Fruit fly (Drosophila melanogaster): ENCODE results near the gene rdgC.

rdgC gene

DNA sequence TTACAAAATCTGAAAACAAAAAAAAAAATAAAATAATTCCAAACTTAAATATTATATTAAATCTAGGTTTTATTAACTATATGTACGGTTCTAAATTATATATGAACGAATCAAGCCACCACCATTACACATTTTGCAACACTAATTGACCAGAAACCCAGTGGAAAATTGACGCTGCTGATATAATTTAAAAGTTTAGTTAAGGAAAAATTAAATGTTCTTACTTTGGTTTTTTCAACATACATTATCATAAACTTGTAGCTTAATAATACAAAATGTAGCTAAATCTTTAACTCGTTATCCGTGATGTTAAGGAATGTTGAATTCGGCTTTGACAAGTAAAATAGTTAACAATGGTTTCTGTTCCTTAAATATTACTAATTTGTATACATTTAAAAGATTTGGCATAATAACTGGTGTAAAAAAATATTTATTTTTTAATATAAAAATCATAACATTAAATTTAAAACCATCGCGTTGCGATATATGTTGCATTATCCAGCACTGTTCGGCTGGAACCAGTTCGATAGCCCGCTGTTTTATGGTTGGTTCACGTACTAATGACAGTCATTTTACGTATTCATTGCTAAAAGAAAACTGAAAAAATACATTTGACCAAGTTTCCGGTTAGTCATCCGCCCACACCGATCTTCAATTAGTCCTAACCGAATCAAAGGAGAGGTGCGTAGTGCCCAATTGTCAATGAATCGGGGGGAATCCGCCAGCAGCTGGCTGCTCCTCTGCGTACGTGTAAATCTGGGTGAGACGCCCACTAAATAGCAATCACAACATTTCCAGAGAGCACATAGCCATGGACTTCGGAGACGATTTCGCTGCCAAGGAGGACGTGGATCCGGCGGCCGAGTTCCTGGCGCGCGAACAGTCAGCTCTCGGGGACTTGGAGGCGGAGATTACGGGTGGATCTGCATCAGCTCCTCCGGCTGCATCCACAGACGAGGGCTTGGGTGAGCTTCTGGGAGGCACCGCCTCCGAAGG, 5.6 kb upstream of the rdgC start (continued):
- TF ChIP-seq lmd (GFP tag; IDR thresholded peaks at IDR 0.05) (peak; percentile 64), h (optimal IDR thresholded peaks at IDR 0.05) (no peak), Awh (GFP tag; IDR thresholded peaks at IDR 0.05) (no peak), Chrac-16 (GFP tag; optimal IDR thresholded peaks at IDR 0.05) (peak; percentile 53), CG18011 (GFP tag; optimal IDR thresholded peaks at IDR 0.05) (no peak), bowl (GFP tag; IDR thresholded peaks at IDR 0.05) (no peak), CG13424 (tag; optimal IDR thresholded peaks at IDR 0.05) (peak; percentile 75), CG34422 (GFP tag; IDR thresholded peaks at IDR 0.05) (peak; percentile 80), bsh (GFP tag; optimal IDR thresholded peaks at IDR 0.05) (peak in 1 of 2 experiments; percentile 49), crp (GFP tag; optimal IDR thresholded peaks at IDR 0.05) (peak in 1 of 2 experiments; percentile 28), Dref (GFP tag; IDR thresholded peaks at IDR 0.05) (peak; percentile 65), sens-2 (GFP tag; IDR thresholded peaks at IDR 0.05) (no peak), H15 (GFP tag; IDR thresholded peaks at IDR 0.05) (peak; percentile 10; the same call in 1 of the 3 replicates), CG10366 (GFP tag; IDR thresholded peaks at IDR 0.05) (peak; percentile 27), CG12236 (GFP tag; optimal IDR thresholded peaks at IDR 0.05) (no peak), Doc3 (GFP tag; IDR thresholded peaks at IDR 0.05; ENCODE audit: partially characterized antibody) (peak; percentile 52), chm (GFP tag; IDR thresholded peaks at IDR 0.05) (no peak), CG14050 (GFP tag; IDR thresholded peaks at IDR 0.05) (peak; percentile 32), CG34376 (GFP tag; optimal IDR thresholded peaks at IDR 0.05) (no peak), CG31388 (GFP tag; optimal IDR thresholded peaks at IDR 0.05) (peak; percentile 15), ham (GFP tag; IDR thresholded peaks at IDR 0.05) (no peak), CG5180 (GFP tag; optimal IDR thresholded peaks at IDR 0.05) (peak; percentile 10), twi (tag; optimal IDR thresholded peaks at IDR 0.05) (peak; percentile 27), sob (GFP tag; IDR thresholded peaks at IDR 0.05) (peak; percentile 66), pzg (GFP tag; optimal IDR thresholded peaks at IDR 0.05) (peak; percentile 52), CG18599 (GFP tag; optimal IDR thresholded peaks at IDR 0.05) (peak; percentile 71), CG32532 (GFP tag; IDR thresholded peaks at IDR 0.05) (peak; percentile 46), CG4730 (GFP tag; IDR thresholded peaks at IDR 0.05) (peak; percentile 48; the same call in 1 of the 2 replicates), gem (tag; optimal IDR thresholded peaks at IDR 0.05) (peak; percentile 77), CG10209 (GFP tag; optimal IDR thresholded peaks at IDR 0.05) (peak; percentile 57), CG3995 (GFP tag; optimal IDR thresholded peaks at IDR 0.05) (peak; percentile 11), phol (tag; optimal IDR thresholded peaks at IDR 0.05) (peak; percentile 68), CG12219 (GFP tag; optimal IDR thresholded peaks at IDR 0.05) (peak; percentile 2), Gug (GFP tag; IDR thresholded peaks at IDR 0.05) (peak; percentile 42; the same call in 3 of the 4 replicates), ems (GFP tag; optimal IDR thresholded peaks at IDR 0.05) (peak; percentile 4), CoRest (tag; optimal IDR thresholded peaks at IDR 0.05) (peak; percentile 79), ap (GFP tag; IDR thresholded peaks at IDR 0.05) (peak; percentile 11; the same call in 1 of the 2 replicates), CG18476 (GFP tag; optimal IDR thresholded peaks at IDR 0.05) (peak; percentile 18), dan (GFP tag; IDR thresholded peaks at IDR 0.05) (no peak), CG13775 (GFP tag; optimal IDR thresholded peaks at IDR 0.05) (peak; percentile 78), Atf-2 (GFP tag; optimal IDR thresholded peaks at IDR 0.05) (no peak), CG3726 (GFP tag; IDR thresholded peaks at IDR 0.05) (no peak), CG14860 (GFP tag; IDR thresholded peaks at IDR 0.05; ENCODE audit: partially characterized antibody) (peak; percentile 58; the same call in 2 of the 3 replicates), Xrp1 (GFP tag; IDR thresholded peaks at IDR 0.05) (peak; percentile 71), tio (GFP tag; optimal IDR thresholded peaks at IDR 0.05) (peak; percentile 29), slp2 (GFP tag; optimal IDR thresholded peaks at IDR 0.05) (no peak), CG18619 (GFP tag; optimal IDR thresholded peaks at IDR 0.05) (peak; percentile 53), CG17186 (GFP tag; optimal IDR thresholded peaks at IDR 0.05) (no peak)

Data from whole organism, embryonic.